Fruit fly (Drosophila melanogaster): ENCODE data around the gene Reepl1.
A peak's percentile ranks its signal among the peaks of the same experiment; 100 is the strongest.

DNA sequence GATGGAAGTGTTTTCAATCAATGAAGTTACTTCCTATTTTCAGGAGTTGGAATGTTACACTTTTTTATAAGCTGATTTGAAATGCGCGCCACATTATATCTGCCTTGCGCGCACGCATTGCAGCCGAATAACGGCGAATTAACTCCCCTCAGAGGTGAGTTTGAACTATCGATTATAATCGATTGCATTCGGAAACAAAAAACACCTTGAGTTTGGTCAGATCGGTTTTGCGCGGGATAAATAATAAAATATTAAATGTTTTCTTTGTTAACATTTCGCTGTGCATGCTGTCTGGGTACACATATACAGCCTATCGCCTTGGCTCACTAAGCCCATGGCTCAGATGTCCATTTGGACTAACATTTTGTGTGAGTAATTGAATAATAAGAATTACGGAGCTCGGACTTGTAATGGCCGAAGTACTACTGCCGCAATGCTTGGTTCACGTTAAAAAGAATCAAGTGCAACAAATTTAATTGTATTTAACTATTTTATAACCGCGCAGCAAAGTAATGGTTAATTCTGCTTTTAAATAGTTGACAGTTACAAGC, 48.9 kb downstream of the Reepl1 start:
- TF ChIP-seq CG11617 (GFP tag; optimal IDR thresholded peaks at IDR 0.05) = no peak
- no peak for TF ChIP-seq CG12768 (GFP tag; optimal IDR thresholded peaks at IDR 0.05)
- TF ChIP-seq ovo (GFP tag; optimal IDR thresholded peaks at IDR 0.05) = no peak
- no peak for TF ChIP-seq CG5204 (GFP tag; optimal IDR thresholded peaks at IDR 0.05)
- TF ChIP-seq bab1 (GFP tag; optimal IDR thresholded peaks at IDR 0.05) = no peak
- no peak for TF ChIP-seq CG14711 (tag; optimal IDR thresholded peaks at IDR 0.05)
- TF ChIP-seq Clk (GFP tag; optimal IDR thresholded peaks at IDR 0.05) = no peak
- peak; percentile 84 for TF ChIP-seq kay (GFP tag; ENCODE audit: borderline replicate concordance)
- TF ChIP-seq Crg-1 (GFP tag; optimal IDR thresholded peaks at IDR 0.05) = no peak
- no peak for TF ChIP-seq CG7101 (tag; optimal IDR thresholded peaks at IDR 0.05)
- TF ChIP-seq cic (GFP tag; optimal IDR thresholded peaks at IDR 0.05) = no peak
- no peak for TF ChIP-seq CG7045 (GFP tag; optimal IDR thresholded peaks at IDR 0.05)
- TF ChIP-seq pad (GFP tag; optimal IDR thresholded peaks at IDR 0.05) = peak; percentile 56
